Fruit fly (Drosophila melanogaster): ENCODE results near the gene CG15317.

DNA sequence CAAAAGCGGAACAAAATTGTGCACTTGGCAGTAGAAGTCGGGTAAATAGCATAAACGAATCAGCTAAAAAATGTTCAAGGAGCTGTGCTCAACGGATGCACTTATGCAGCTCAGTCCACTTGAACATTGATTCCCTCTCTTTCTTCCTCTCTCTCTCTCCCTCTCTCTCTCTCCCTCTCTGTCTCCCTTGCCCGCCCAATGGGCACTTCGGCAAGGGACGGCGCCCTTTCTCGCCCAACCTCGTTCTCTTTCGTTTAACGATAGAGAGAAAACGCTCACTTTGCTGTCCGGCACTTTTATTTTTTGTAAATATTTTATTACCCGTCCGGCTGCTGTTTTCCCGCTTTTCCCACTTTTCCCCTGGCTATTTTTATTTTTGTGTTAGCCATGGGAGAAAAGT, 11.9 kb downstream of the CG15317 start:
- TF ChIP-seq ttk (optimal IDR thresholded peaks at IDR 0.05) (no peak), Sin3A (optimal IDR thresholded peaks at IDR 0.05) (no peak), insv (optimal IDR thresholded peaks at IDR 0.05) (no peak), psq (optimal IDR thresholded peaks at IDR 0.05) (no peak)

Measured in Kc167 (cell line).